Worm (Caenorhabditis elegans) whole organism, early embryonic: ENCODE measurements around the gene acr-8.

Source experiments
- ama-1 ChIP-seq: fragments of 150-350 bp; optimal IDR thresholded peaks from 2 replicates; lab custom pipeline; 2014
- pes-1 ChIP-seq: fragments of 200-800 bp; sonication (Bioruptor generic); IDR thresholded peaks from 2 replicates; pipeline ENCODE4 v1.3.6; 2022; ENCODE audit warnings: missing genetic modification reagents, missing genetic modification characterization, missing compliant biosample characterization

- no peak for TF ChIP-seq ama-1 (lab: Kevin White, UChicago)
- no peak for TF ChIP-seq pes-1 (GFP tag; lab: Robert Waterston, UW)
Observed at ce11 chrX:10391174-10391573, 21.4 kb upstream of the acr-8 start.
